Worm (Caenorhabditis elegans) whole organism, L4/young adult: ENCODE measurements around the gene bre-5.

ENCODE experiments used
- W03F9.2 ChIP-seq: fragments of 150-350 bp; optimal IDR thresholded peaks from 2 replicates; lab custom pipeline; 2014; ENCODE audit warnings: missing biosample characterization, missing genetic modification characterization
- him-1 ChIP-seq: sonication (generic microtip); optimal IDR thresholded peaks from 2 replicates; lab custom pipeline; 2016; ENCODE audit warnings: missing genotype, missing genetic modification reagents, missing genetic modification characterization, missing compliant biosample characterization

DNA sequence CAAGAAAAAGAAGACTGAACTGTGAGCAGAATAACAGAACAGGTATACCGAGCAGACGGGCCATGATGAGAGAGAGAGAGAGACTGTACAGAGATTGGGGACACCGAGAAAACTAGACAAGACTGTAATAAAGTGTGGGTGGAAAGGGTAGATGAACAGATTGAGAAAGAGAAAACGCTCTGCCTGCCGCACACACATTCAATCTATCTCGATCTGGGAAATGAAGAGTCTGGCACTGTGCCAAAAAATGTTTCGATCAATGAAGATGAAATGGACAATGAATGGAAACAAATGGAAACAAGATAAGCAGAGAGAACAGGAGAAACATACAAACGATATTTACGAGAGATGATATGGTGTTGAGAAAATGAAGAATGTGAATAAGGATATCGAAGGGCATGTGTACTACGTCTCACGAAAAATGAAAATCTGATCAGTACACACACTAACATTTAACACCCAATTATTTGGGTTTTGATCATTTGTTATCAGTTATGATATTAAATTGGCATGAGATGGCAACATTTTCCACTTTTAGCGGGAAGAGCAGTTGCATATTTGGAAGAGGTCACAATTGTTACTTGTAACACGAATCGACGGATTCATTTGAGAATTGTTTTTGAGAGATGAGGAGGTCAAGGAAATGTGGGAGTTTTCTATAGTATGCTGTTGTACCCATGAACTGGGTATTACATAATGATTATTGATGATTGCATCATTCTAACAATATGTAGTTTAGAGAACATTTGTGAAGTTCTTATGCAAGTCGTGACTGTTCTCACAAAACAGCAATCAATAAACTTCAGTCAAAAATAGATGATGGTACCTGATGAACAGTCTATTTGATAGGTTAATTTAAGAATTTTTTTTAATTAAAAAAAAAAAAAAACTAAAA is 5.9 kb downstream of the bre-5 start:
- no peak for TF ChIP-seq him-1 (tag; lab: Kevin White, UChicago)
- TF ChIP-seq W03F9.2, result no peak
